Fruit fly (Drosophila melanogaster): ENCODE results near the gene CG17544.

The CG17544 gene

DNA sequence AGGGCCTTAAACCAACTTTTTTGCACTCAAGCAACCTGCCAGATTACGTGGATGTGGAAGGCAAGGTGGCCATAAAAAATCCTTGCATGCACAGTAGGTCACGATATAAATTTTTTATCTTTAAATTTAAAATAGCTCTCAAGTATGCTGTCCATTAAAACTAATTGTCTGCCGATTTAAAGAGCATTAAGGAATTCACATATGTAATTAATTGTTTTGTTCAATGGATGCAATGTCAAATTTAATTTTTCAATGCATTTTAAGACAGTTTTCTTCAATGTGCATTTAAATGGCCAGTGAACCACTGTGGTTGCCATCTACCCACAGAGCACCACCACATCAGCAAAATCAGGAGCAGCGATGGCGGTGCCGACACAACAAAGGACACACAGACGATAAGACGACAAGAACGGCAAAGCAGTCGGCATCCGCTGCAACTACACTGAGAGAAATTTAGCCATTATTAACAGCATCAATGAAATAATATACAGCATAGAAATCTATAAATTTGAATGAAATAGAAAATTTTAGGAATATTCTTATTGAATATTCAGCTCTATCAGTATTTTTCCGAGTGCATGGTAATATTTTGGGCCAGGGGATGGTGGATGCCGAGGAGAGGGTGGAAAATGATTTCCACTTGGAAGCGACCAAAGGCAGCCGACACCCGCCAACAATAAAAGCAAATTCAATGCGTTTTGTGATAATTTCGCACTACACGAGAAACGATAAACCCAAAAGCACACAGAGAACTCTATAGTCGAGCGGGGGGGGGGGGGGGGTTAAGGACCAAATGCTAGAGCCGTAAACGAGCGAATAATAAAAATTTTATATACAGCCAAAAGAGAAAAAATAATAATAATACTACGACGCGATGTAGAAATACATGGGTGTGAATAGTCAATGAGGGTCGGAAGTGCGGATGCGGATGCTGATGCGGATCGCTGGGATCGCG lies 20.9 kb downstream of the CG17544 start (continued):
- TF ChIP-seq sens (GFP tag) (peak; percentile 90), gro (GFP tag; optimal IDR thresholded peaks at IDR 0.05) (no peak), Hr3 (GFP tag; optimal IDR thresholded peaks at IDR 0.05) (peak; percentile 35), Fer3 (tag; optimal IDR thresholded peaks at IDR 0.05) (peak; percentile 23)

- TF ChIP-seq CG11504 (tag; optimal IDR thresholded peaks at IDR 0.05) (peak; percentile 15), CG2889 (GFP tag; IDR thresholded peaks at IDR 0.05) (peak; percentile 59; the same call in 1 of the 3 replicates), Ptx1 (GFP tag; IDR thresholded peaks at IDR 0.05) (peak; percentile 27; the same call in 1 of the 2 replicates), sob (GFP tag; IDR thresholded peaks at IDR 0.05) (no peak; the same call in 1 of the 2 replicates), CG17568 (GFP tag; optimal IDR thresholded peaks at IDR 0.05) (no peak), CG14441 (GFP tag; IDR thresholded peaks at IDR 0.05) (no peak), CG4424 (GFP tag; optimal IDR thresholded peaks at IDR 0.05) (peak; percentile 47), pb (GFP tag; optimal IDR thresholded peaks at IDR 0.05) (no peak), CG3838 (GFP tag; optimal IDR thresholded peaks at IDR 0.05) (no peak), nmo (GFP tag; optimal IDR thresholded peaks at IDR 0.05) (peak; percentile 34), Dad (GFP tag; optimal IDR thresholded peaks at IDR 0.05) (no peak), HLHmδ (GFP tag; optimal IDR thresholded peaks at IDR 0.05) (no peak), CoRest (tag; optimal IDR thresholded peaks at IDR 0.05) (peak; percentile 33), sim (GFP tag; IDR thresholded peaks at IDR 0.05) (0 out of 2 replicates have a peak, but pooled peaks have one; percentile 33), Myb (GFP tag; optimal IDR thresholded peaks at IDR 0.05) (no peak), CG31224 (GFP tag; IDR thresholded peaks at IDR 0.05) (no peak), Pdp1 (GFP tag; optimal IDR thresholded peaks at IDR 0.05) (no peak), E2f2 (GFP tag; IDR thresholded peaks at IDR 0.05) (peak; percentile 20; the same call in 1 of the 2 replicates), unpg (GFP tag; optimal IDR thresholded peaks at IDR 0.05) (peak; percentile 46), gsb-n (tag; optimal IDR thresholded peaks at IDR 0.05) (peak; percentile 34), pzg (GFP tag; optimal IDR thresholded peaks at IDR 0.05) (no peak), bsh (GFP tag; optimal IDR thresholded peaks at IDR 0.05) (peak in 1 of 2 experiments; percentile 56), CG9727 (GFP tag; optimal IDR thresholded peaks at IDR 0.05) (peak; percentile 46), CG13424 (tag; optimal IDR thresholded peaks at IDR 0.05) (peak; percentile 9), CG1603 (tag; optimal IDR thresholded peaks at IDR 0.05) (peak; percentile 73), Hr51 (GFP tag; optimal IDR thresholded peaks at IDR 0.05) (no peak), CG32772 (GFP tag; IDR thresholded peaks at IDR 0.05) (peak; percentile 14; the same call in 1 of the 2 replicates), CG10431 (GFP tag; optimal IDR thresholded peaks at IDR 0.05) (no peak), oc (tag; optimal IDR thresholded peaks at IDR 0.05) (peak; percentile 82), sens (GFP tag) (peak; percentile 76), Hr3 (GFP tag; optimal IDR thresholded peaks at IDR 0.05) (peak; percentile 2), NK7.1 (GFP tag; optimal IDR thresholded peaks at IDR 0.05) (no peak), HLH4C (GFP tag; IDR thresholded peaks at IDR 0.05; ENCODE audit: partially characterized antibody) (no peak), Hr39 (optimal IDR thresholded peaks at IDR 0.05) (no peak), da (GFP tag; optimal IDR thresholded peaks at IDR 0.05) (no peak), CG7839 (tag; optimal IDR thresholded peaks at IDR 0.05) (peak; percentile 29), Oli (tag; optimal IDR thresholded peaks at IDR 0.05) (peak; percentile 11), zfh1 (GFP tag; IDR thresholded peaks at IDR 0.05) (peak; percentile 79), CG10267 (tag; optimal IDR thresholded peaks at IDR 0.05) (peak; percentile 36), CG10462 (GFP tag; optimal IDR thresholded peaks at IDR 0.05) (peak; percentile 9), Mes4 (GFP tag; optimal IDR thresholded peaks at IDR 0.05) (no peak), zen2 (GFP tag; IDR thresholded peaks at IDR 0.05; ENCODE audit: partially characterized antibody) (no peak), CG17328 (GFP tag; IDR thresholded peaks at IDR 0.05) (peak; percentile 48; the same call in 1 of the 2 replicates), CG11723 (GFP tag; optimal IDR thresholded peaks at IDR 0.05) (peak; percentile 14)
Measured at dm6 chr2L:19376145-19376544, 22.1 kb downstream of the CG17544 start.
